Fruit fly (Drosophila melanogaster) whole organism, embryonic: ENCODE data around the gene CG17329.

Experiments used
- Aef1 ChIP-seq: fragments of 200-800 bp; sonication (Bioruptor generic); IDR thresholded peaks from 3 replicates; pipeline ENCODE4 v1.3.6; 2022; ENCODE audit warnings: missing biosample characterization, missing genetic modification characterization
- B-H2 ChIP-seq: fragments of 200-800 bp; sonication (Bioruptor generic); optimal IDR thresholded peaks from 2 replicates; lab custom pipeline; 2018; ENCODE audit warnings: missing biosample characterization, mild to moderate bottlenecking, missing genetic modification characterization
- CG10147 ChIP-seq: fragments of 200-800 bp; sonication (Bioruptor generic); optimal IDR thresholded peaks from 2 replicates; lab custom pipeline; 2019; ENCODE audit warnings: missing biosample characterization, mild to moderate bottlenecking, missing genetic modification characterization, moderate library complexity
- CG10462 ChIP-seq: fragments of 200-800 bp; sonication (Bioruptor generic); optimal IDR thresholded peaks from 2 replicates; lab custom pipeline; 2016; ENCODE audit warnings: missing biosample characterization, missing genetic modification characterization
- CG1233 ChIP-seq: fragments of 200-800 bp; sonication (Bioruptor generic); optimal IDR thresholded peaks from 4 replicates; lab custom pipeline; 2018; ENCODE audit warnings: missing biosample characterization, mild to moderate bottlenecking, missing genetic modification characterization
- CG12391 ChIP-seq: fragments of 200-800 bp; sonication (Bioruptor generic); optimal IDR thresholded peaks from 3 replicates; lab custom pipeline; 2018; ENCODE audit warnings: missing biosample characterization, mild to moderate bottlenecking, missing genetic modification characterization, moderate library complexity
- CG12744 ChIP-seq: fragments of 200-800 bp; sonication (Bioruptor generic); optimal IDR thresholded peaks from 2 replicates; lab custom pipeline; 2016; ENCODE audit warnings: missing biosample characterization, missing genetic modification characterization
- CG13296 ChIP-seq: fragments of 200-800 bp; sonication (Bioruptor generic); optimal IDR thresholded peaks from 3 replicates; lab custom pipeline; 2018; ENCODE audit warnings: missing biosample characterization, mild to moderate bottlenecking, missing genetic modification characterization
- CG13624 ChIP-seq: fragments of 200-800 bp; sonication (Bioruptor generic); optimal IDR thresholded peaks from 2 replicates; lab custom pipeline; 2016; ENCODE audit warnings: missing biosample characterization, missing genetic modification characterization
- CG15011 ChIP-seq: fragments of 200-800 bp; sonication (Bioruptor generic); optimal IDR thresholded peaks from 3 replicates; lab custom pipeline; 2018; ENCODE audit warnings: missing biosample characterization, mild to moderate bottlenecking, missing genetic modification characterization
- CG1529 ChIP-seq: fragments of 200-800 bp; sonication (Bioruptor generic); optimal IDR thresholded peaks from 3 replicates; lab custom pipeline; 2018; ENCODE audit warnings: missing biosample characterization, missing genetic modification characterization
- CG17568 ChIP-seq: fragments of 200-800 bp; sonication (Bioruptor generic); optimal IDR thresholded peaks from 2 replicates; lab custom pipeline; 2018; ENCODE audit warnings: missing biosample characterization, mild to moderate bottlenecking, missing genetic modification characterization, moderate library complexity
- CG17912 ChIP-seq: fragments of 200-800 bp; sonication (Bioruptor generic); optimal IDR thresholded peaks from 2 replicates; lab custom pipeline; 2018; ENCODE audit warnings: missing biosample characterization, mild to moderate bottlenecking, missing genetic modification characterization
- CG31224 ChIP-seq: fragments of 200-800 bp; sonication (Bioruptor generic); IDR thresholded peaks from 2 replicates; pipeline ENCODE4 v1.3.6; 2022; ENCODE audit warnings: missing biosample characterization, missing genetic modification characterization
- CG34224 ChIP-seq: fragments of 200-800 bp; sonication (Bioruptor generic); IDR thresholded peaks from 3 replicates; pipeline ENCODE4 v1.3.6; 2022; ENCODE audit warnings: missing biosample characterization, missing genetic modification characterization; ENCODE audit not compliant: partially characterized antibody
- CG3847 ChIP-seq: fragments of 200-800 bp; sonication (Bioruptor generic); IDR thresholded peaks from 2 replicates; pipeline ENCODE4 v1.3.6; 2022; ENCODE audit warnings: missing biosample characterization, missing genetic modification characterization
- CG5180 ChIP-seq: fragments of 200-800 bp; sonication (Bioruptor generic); optimal IDR thresholded peaks from 3 replicates; lab custom pipeline; 2017; ENCODE audit warnings: missing biosample characterization, missing genetic modification characterization, mild to moderate bottlenecking, moderate library complexity, missing genetic modification reagents
- CG6175 ChIP-seq: fragments of 200-800 bp; sonication (Bioruptor generic); IDR thresholded peaks from 3 replicates; pipeline ENCODE4 v1.3.6; 2022; ENCODE audit warnings: missing biosample characterization, missing genetic modification characterization
- CG6254 ChIP-seq: fragments of 200-800 bp; sonication (Bioruptor generic); optimal IDR thresholded peaks from 3 replicates; lab custom pipeline; 2017; ENCODE audit warnings: mild to moderate bottlenecking, missing biosample characterization, missing genetic modification reagents, missing genetic modification characterization
- CG6765 ChIP-seq: fragments of 200-800 bp; sonication (Bioruptor generic); optimal IDR thresholded peaks from 3 replicates; lab custom pipeline; 2017; ENCODE audit warnings: missing biosample characterization, mild to moderate bottlenecking, missing genetic modification characterization
- CG6854 ChIP-seq: fragments of 200-800 bp; sonication (Bioruptor generic); optimal IDR thresholded peaks from 3 replicates; lab custom pipeline; 2017; ENCODE audit warnings: missing biosample characterization, mild to moderate bottlenecking, missing genetic modification characterization
- CG7928 ChIP-seq: fragments of 200-800 bp; sonication (Bioruptor generic); optimal IDR thresholded peaks from 2 replicates; lab custom pipeline; 2017; ENCODE audit warnings: missing biosample characterization, mild to moderate bottlenecking, missing genetic modification characterization
- CG8388 ChIP-seq: fragments of 200-800 bp; sonication (Bioruptor generic); optimal IDR thresholded peaks from 2 replicates; lab custom pipeline; 2019; ENCODE audit warnings: missing biosample characterization, mild to moderate bottlenecking, missing genetic modification characterization, moderate library complexity
- Doc3 ChIP-seq: fragments of 200-800 bp; sonication (Bioruptor generic); IDR thresholded peaks from 3 replicates; pipeline ENCODE4 v1.3.6; 2022; ENCODE audit warnings: missing biosample characterization, missing genetic modification characterization; ENCODE audit not compliant: partially characterized antibody
- Fer1 ChIP-seq: fragments of 200-800 bp; sonication (Bioruptor generic); optimal IDR thresholded peaks from 2 replicates; lab custom pipeline; 2017; ENCODE audit warnings: missing biosample characterization, mild to moderate bottlenecking, missing genetic modification characterization
- Gsc ChIP-seq: fragments of 200-800 bp; sonication (Bioruptor generic); IDR thresholded peaks from 2 replicates; pipeline ENCODE4 v1.3.6; 2022; ENCODE audit warnings: missing biosample characterization, missing genetic modification characterization
- HHEX ChIP-seq: fragments of 200-800 bp; sonication (Bioruptor generic); optimal IDR thresholded peaks from 3 replicates; lab custom pipeline; 2017; ENCODE audit warnings: missing biosample characterization, mild to moderate bottlenecking, missing genetic modification characterization, missing genetic modification reagents
- Hand ChIP-seq: fragments of 200-800 bp; sonication (Bioruptor generic); optimal IDR thresholded peaks from 2 replicates; lab custom pipeline; 2017; ENCODE audit warnings: mild to moderate bottlenecking, missing biosample characterization, missing genetic modification reagents, missing genetic modification characterization
- Hr51 ChIP-seq, 2 experiments: fragments of 200-800 bp; sonication (Bioruptor generic); optimal IDR thresholded peaks; 2 replicates in 1 of 2; 3 replicates in 1 of 2; lab custom pipeline; 2016 to 2018; ENCODE audit warnings: missing biosample characterization in 2 of 2, missing genetic modification characterization in 2 of 2, mild to moderate bottlenecking in 1 of 2, moderate library complexity in 1 of 2
- Kr ChIP-seq: fragments of 200-800 bp; sonication (Bioruptor generic); optimal IDR thresholded peaks from 2 replicates; lab custom pipeline; 2017; ENCODE audit warnings: missing biosample characterization, mild to moderate bottlenecking, missing genetic modification characterization
- Mrtf ChIP-seq: fragments of 200-800 bp; sonication (Bioruptor generic); IDR thresholded peaks from 3 replicates; pipeline ENCODE4 v1.3.6; 2022; ENCODE audit warnings: missing biosample characterization, missing genetic modification characterization
- NC2α ChIP-seq: fragments of 200-800 bp; sonication (Bioruptor generic); optimal IDR thresholded peaks from 2 replicates; lab custom pipeline; 2016; ENCODE audit warnings: missing biosample characterization, missing genetic modification characterization
- amos ChIP-seq: fragments of 200-800 bp; sonication (Bioruptor generic); IDR thresholded peaks from 2 replicates; pipeline ENCODE4 v1.3.6; 2022; ENCODE audit warnings: missing biosample characterization, missing genetic modification characterization; ENCODE audit not compliant: partially characterized antibody
- cg ChIP-seq: fragments of 200-800 bp; sonication (Bioruptor generic); optimal IDR thresholded peaks from 3 replicates; lab custom pipeline; 2019; ENCODE audit warnings: missing biosample characterization, mild to moderate bottlenecking, missing genetic modification characterization, moderate library complexity
- chn ChIP-seq: fragments of 200-800 bp; sonication (Bioruptor generic); optimal IDR thresholded peaks from 2 replicates; lab custom pipeline; 2016; ENCODE audit warnings: missing biosample characterization, missing genetic modification characterization
- dan ChIP-seq: fragments of 200-800 bp; sonication (Bioruptor generic); IDR thresholded peaks from 2 replicates; pipeline ENCODE4 v1.3.6; 2022; ENCODE audit warnings: missing biosample characterization, missing genetic modification characterization
- danr ChIP-seq: fragments of 200-800 bp; sonication (Bioruptor generic); IDR thresholded peaks from 2 replicates; pipeline ENCODE4 v1.3.6; 2022; ENCODE audit warnings: missing biosample characterization, missing genetic modification characterization
- dimm ChIP-seq: fragments of 200-800 bp; sonication (Bioruptor generic); IDR thresholded peaks from 2 replicates; pipeline ENCODE4 v1.3.6; 2022; ENCODE audit warnings: missing biosample characterization, missing genetic modification characterization
- ems ChIP-seq: fragments of 200-800 bp; sonication (Bioruptor generic); optimal IDR thresholded peaks from 3 replicates; lab custom pipeline; 2016; ENCODE audit warnings: missing biosample characterization, missing genetic modification characterization
- hbn ChIP-seq: fragments of 200-800 bp; sonication (Bioruptor generic); IDR thresholded peaks from 2 replicates; pipeline ENCODE4 v1.3.6; 2022; ENCODE audit warnings: missing biosample characterization, missing genetic modification characterization; ENCODE audit not compliant: partially characterized antibody
- hkb ChIP-seq, 2 experiments: fragments of 200-800 bp in 1 of 2; fragments of >200 bp in 1 of 2; sonication (Bioruptor generic) in 1 of 2; IDR thresholded peaks in 1 of 2; optimal IDR thresholded peaks in 1 of 2; 2 replicates each; pipeline versions ENCODE4 v1.3.6 to Lab custom; 2017 to 2022; ENCODE audit warnings: missing biosample characterization in 1 of 2, missing genetic modification characterization in 1 of 2
- ind ChIP-seq: fragments of 200-800 bp; sonication (Bioruptor generic); optimal IDR thresholded peaks from 3 replicates; lab custom pipeline; 2016; ENCODE audit warnings: missing biosample characterization, missing genetic modification characterization
- nau ChIP-seq: fragments of 200-800 bp; sonication (Bioruptor generic); optimal IDR thresholded peaks from 3 replicates; lab custom pipeline; 2017; ENCODE audit warnings: missing biosample characterization, mild to moderate bottlenecking, missing genetic modification characterization, missing genetic modification reagents
- nerfin-1 ChIP-seq: fragments of 200-800 bp; sonication (Bioruptor generic); optimal IDR thresholded peaks from 3 replicates; lab custom pipeline; 2019; ENCODE audit warnings: missing biosample characterization, mild to moderate bottlenecking, missing genetic modification characterization, moderate library complexity
- p53 ChIP-seq: fragments of 200-800 bp; sonication (Bioruptor generic); optimal IDR thresholded peaks from 2 replicates; lab custom pipeline; 2016; ENCODE audit warnings: missing biosample characterization, missing genetic modification characterization
- phol ChIP-seq: fragments of 200-800 bp; sonication (Bioruptor generic); optimal IDR thresholded peaks from 3 replicates; lab custom pipeline; 2018; ENCODE audit warnings: missing biosample characterization, mild to moderate bottlenecking, missing genetic modification characterization, moderate library complexity
- sisA ChIP-seq: fragments of 200-800 bp; sonication (Bioruptor generic); IDR thresholded peaks from 2 replicates; pipeline ENCODE4 v1.3.6; 2022; ENCODE audit warnings: missing biosample characterization, missing genetic modification characterization
- slbo ChIP-seq: fragments of 200-800 bp; sonication (Bioruptor generic); IDR thresholded peaks from 2 replicates; pipeline ENCODE4 v1.3.6; 2022; ENCODE audit warnings: missing biosample characterization, missing genetic modification characterization
- vvl ChIP-seq: fragments of 200-800 bp; sonication (Bioruptor generic); IDR thresholded peaks from 2 replicates; pipeline ENCODE4 v1.3.6; 2022; ENCODE audit warnings: missing biosample characterization, missing genetic modification characterization

CG17329 gene

dm6 chr2L:16279774-16280252, 11.3 kb upstream of the CG17329 start (continued):
- TF ChIP-seq Fer1 (GFP tag; lab: Kevin White, UChicago) (peak; percentile 85), CG6175 (no peak), Mrtf (GFP tag; lab: Robert Waterston, UW) (peak; percentile 67; the same call in 1 of the 3 replicates), CG8388 (peak; percentile 94), Hand (peak; percentile 59), CG1233 (peak; percentile 88), p53 (GFP tag; lab: Kevin White, UChicago) (no peak), cg (GFP tag; lab: Kevin White, UChicago) (peak; percentile 66), CG6765 (peak; percentile 67), HHEX (GFP tag; lab: Kevin White, UChicago) (peak; percentile 90), chn (GFP tag; lab: Kevin White, UChicago) (peak; percentile 85), CG34224 (peak; percentile 12; the same call in 1 of the 3 replicates), CG17912 (peak; percentile 25), vvl (GFP tag; lab: Robert Waterston, UW) (peak; percentile 89), B-H2 (GFP tag; lab: Kevin White, UChicago) (no peak), CG13296 (GFP tag; lab: Kevin White, UChicago) (peak; percentile 87), Gsc (no peak), CG7928 (peak; percentile 36), CG10147 (GFP tag; lab: Kevin White, UChicago) (peak; percentile 86), CG6254 (GFP tag; lab: Kevin White, UChicago) (peak; percentile 87), CG12391 (tag; lab: Kevin White, UChicago) (peak; percentile 96), CG31224 (peak; percentile 38; the same call in 1 of the 2 replicates), slbo (GFP tag; lab: Robert Waterston, UW) (peak; percentile 58; the same call in 1 of the 2 replicates), CG3847 (GFP tag; lab: Robert Waterston, UW) (peak; percentile 46; the same call in 1 of the 2 replicates), nau (GFP tag; lab: Kevin White, UChicago) (peak; percentile 93), phol (peak; percentile 96), CG1529 (GFP tag; lab: Kevin White, UChicago) (peak; percentile 92), CG10462 (GFP tag; lab: Kevin White, UChicago) (peak; percentile 89), Aef1 (GFP tag; lab: Robert Waterston, UW) (peak; percentile 56; the same call in 2 of the 3 replicates), nerfin-1 (tag; lab: Kevin White, UChicago) (peak; percentile 89), ind (GFP tag; lab: Kevin White, UChicago) (peak; percentile 92), CG12744 (GFP tag; lab: Kevin White, UChicago) (peak; percentile 72), sisA (peak; percentile 80), ems (GFP tag; lab: Kevin White, UChicago) (peak; percentile 88), CG17568 (GFP tag; lab: Kevin White, UChicago) (peak; percentile 79), Kr (GFP tag; lab: Kevin White, UChicago) (no peak), dan (GFP tag; lab: Robert Waterston, UW) (no peak), hbn (GFP tag; lab: Robert Waterston, UW) (no peak), hkb (optimal IDR thresholded peaks at IDR 0.05; lab: Kevin White, UChicago) (no peak), hkb (GFP tag; IDR thresholded peaks at IDR 0.05; lab: Robert Waterston, UW) (peak; percentile 83), NC2α (GFP tag; lab: Kevin White, UChicago) (peak; percentile 72), Doc3 (GFP tag; lab: Robert Waterston, UW) (no peak), CG15011 (peak; percentile 80), dimm (peak; percentile 50; the same call in 1 of the 2 replicates), Hr51 (GFP tag; optimal IDR thresholded peaks at IDR 0.05; lab: Kevin White, UChicago) (peak; percentile 68 to 97), CG13624 (peak; percentile 67), CG5180 (GFP tag; lab: Kevin White, UChicago) (peak; percentile 84), CG6854 (GFP tag; lab: Kevin White, UChicago) (peak; percentile 52), amos (GFP tag; lab: Robert Waterston, UW) (peak; percentile 30; the same call in 1 of the 2 replicates), danr (GFP tag; lab: Robert Waterston, UW) (peak; percentile 78)
